Worm (Caenorhabditis elegans) whole organism, midembryonic: ENCODE data around the gene cec-3.

Source experiments
- T22C8.4 ChIP-seq: fragments of 200-800 bp; sonication (Bioruptor generic); IDR thresholded peaks from 2 replicates; pipeline ENCODE4 v1.3.6; 2022; ENCODE audit warnings: missing genetic modification characterization, missing compliant biosample characterization
- cog-1 ChIP-seq: sonication (generic microtip); optimal IDR thresholded peaks from 2 replicates; lab custom pipeline; 2016; ENCODE audit warnings: missing genetic modification characterization, missing compliant biosample characterization
- flt-1 ChIP-seq: fragments of 200-800 bp; sonication (Bioruptor generic); IDR thresholded peaks from 2 replicates; pipeline ENCODE4 v1.3.6; 2022; ENCODE audit warnings: missing genetic modification characterization, missing compliant biosample characterization
- klf-2 ChIP-seq: fragments of 200-800 bp; sonication (Bioruptor generic); conservative IDR thresholded peaks from 2 replicates; pipeline ENCODE4 v1.3.6; 2022; ENCODE audit warnings: missing genetic modification reagents, missing genetic modification characterization, missing compliant biosample characterization
- med-1 ChIP-seq: sonication (generic microtip); optimal IDR thresholded peaks from 2 replicates; lab custom pipeline; 2017; ENCODE audit warnings: missing genetic modification characterization, mild to moderate bottlenecking, missing compliant biosample characterization, antibody characterized with exemption, missing genetic modification reagents; ENCODE audit not compliant: insufficient read depth
- ref-1 ChIP-seq: fragments of 200-800 bp; sonication (Bioruptor generic); conservative IDR thresholded peaks from 2 replicates; pipeline ENCODE4 v1.3.6; 2022; ENCODE audit warnings: missing genetic modification reagents, missing genetic modification characterization, missing compliant biosample characterization
- tab-1 ChIP-seq: fragments of 200-800 bp; sonication (Bioruptor generic); IDR thresholded peaks from 2 replicates; pipeline ENCODE4 v1.3.6; 2022; ENCODE audit warnings: missing genetic modification characterization, missing compliant biosample characterization
- ztf-23 ChIP-seq: fragments of 200-800 bp; sonication (Bioruptor generic); IDR thresholded peaks from 2 replicates; pipeline ENCODE4 v1.3.6; 2022; ENCODE audit warnings: missing genetic modification reagents, missing genetic modification characterization, missing compliant biosample characterization
- ztf-29 ChIP-seq: fragments of 200-800 bp; sonication (Bioruptor generic); IDR thresholded peaks from 2 replicates; pipeline ENCODE4 v1.3.6; 2022; ENCODE audit warnings: missing genetic modification reagents, missing genetic modification characterization, missing compliant biosample characterization

The cec-3 gene

ce11 chrII:7832054-7832453, 25.3 kb downstream of the cec-3 start, which contains the start of gene T09A5.14:
Gene T09A5.14, plus strand, starts transcription at chrII:7832354.
- no peak for TF ChIP-seq med-1 (GFP tag; lab: Kevin White, UChicago)
- TF ChIP-seq ref-1, result no peak
- TF ChIP-seq klf-2 (GFP tag; lab: Robert Waterston, UW), result no peak
- TF ChIP-seq ztf-29 (GFP tag; lab: Robert Waterston, UW), result no peak
- TF ChIP-seq T22C8.4, result no peak
- TF ChIP-seq tab-1, result no peak
- no peak for TF ChIP-seq flt-1 (GFP tag; lab: Robert Waterston, UW)
- TF ChIP-seq ztf-23, result no peak
- TF ChIP-seq cog-1 (tag; lab: Kevin White, UChicago), result no peak

ce11 chrII:7829616-7830015, 27.8 kb downstream of the cec-3 start:
- TF ChIP-seq T22C8.4 (no peak), ref-1 (no peak), cog-1 (tag; lab: Kevin White, UChicago) (no peak), tab-1 (no peak), flt-1 (GFP tag; lab: Robert Waterston, UW) (no peak), med-1 (GFP tag; lab: Kevin White, UChicago) (no peak), ztf-23 (no peak), ztf-29 (GFP tag; lab: Robert Waterston, UW) (no peak), klf-2 (GFP tag; lab: Robert Waterston, UW) (no peak)

ce11 chrII:7827883-7828282, 29.5 kb downstream of the cec-3 start:
- TF ChIP-seq T22C8.4, result no peak
- no peak for TF ChIP-seq flt-1 (GFP tag; lab: Robert Waterston, UW)
- TF ChIP-seq cog-1 (tag; lab: Kevin White, UChicago), result no peak
- no peak for TF ChIP-seq med-1 (GFP tag; lab: Kevin White, UChicago)
- no peak for TF ChIP-seq ref-1
- TF ChIP-seq klf-2 (GFP tag; lab: Robert Waterston, UW), result no peak
- TF ChIP-seq ztf-23, result no peak

- no peak for TF ChIP-seq ztf-23
- no peak for TF ChIP-seq flt-1 (GFP tag; lab: Robert Waterston, UW)
- no peak for TF ChIP-seq ztf-29 (GFP tag; lab: Robert Waterston, UW)
- no peak for TF ChIP-seq tab-1
- no peak for TF ChIP-seq klf-2 (GFP tag; lab: Robert Waterston, UW)
- TF ChIP-seq med-1 (GFP tag; lab: Kevin White, UChicago), result no peak
Observed at ce11 chrII:7825107-7825506, 32.3 kb downstream of the cec-3 start, which contains the start of gene srw-62. Gene srw-62, plus strand, starts transcription at chrII:7825407.

ce11 chrII:7822454-7822853, 34.9 kb downstream of the cec-3 start, which contains the start of gene irld-47:
Gene irld-47, minus strand, starts transcription at chrII:7822554.
- TF ChIP-seq ztf-29 (GFP tag; lab: Robert Waterston, UW) (no peak), flt-1 (GFP tag; lab: Robert Waterston, UW) (no peak)

ce11 chrII:7819359-7819758, 38.0 kb downstream of the cec-3 start:
- TF ChIP-seq ref-1, result no peak
- TF ChIP-seq med-1 (GFP tag; lab: Kevin White, UChicago), result no peak
- TF ChIP-seq ztf-29 (GFP tag; lab: Robert Waterston, UW), result no peak
- no peak for TF ChIP-seq klf-2 (GFP tag; lab: Robert Waterston, UW)
- TF ChIP-seq flt-1 (GFP tag; lab: Robert Waterston, UW), result no peak
- TF ChIP-seq T22C8.4, result no peak
- TF ChIP-seq ztf-23, result no peak
- TF ChIP-seq cog-1 (tag; lab: Kevin White, UChicago), result no peak
- no peak for TF ChIP-seq tab-1

- TF ChIP-seq T22C8.4 (no peak), flt-1 (GFP tag; lab: Robert Waterston, UW) (no peak), med-1 (GFP tag; lab: Kevin White, UChicago) (no peak)
Observed at ce11 chrII:7817580-7817979, 39.8 kb downstream of the cec-3 start.

- no peak for TF ChIP-seq ztf-23
- TF ChIP-seq T22C8.4, result peak; percentile 37; the same call in 1 of the 2 replicates
Observed at ce11 chrII:7816163-7816776, 41.1 kb downstream of the cec-3 start, which contains the start of gene cki-2. Gene cki-2, plus strand, starts transcription at chrII:7816499.

- no peak for TF ChIP-seq med-1 (GFP tag; lab: Kevin White, UChicago)
- no peak for TF ChIP-seq flt-1 (GFP tag; lab: Robert Waterston, UW)
- no peak for TF ChIP-seq tab-1
- no peak for TF ChIP-seq T22C8.4
- no peak for TF ChIP-seq cog-1 (tag; lab: Kevin White, UChicago)
- no peak for TF ChIP-seq ref-1
- TF ChIP-seq ztf-29 (GFP tag; lab: Robert Waterston, UW), result no peak
- TF ChIP-seq klf-2 (GFP tag; lab: Robert Waterston, UW), result no peak
- no peak for TF ChIP-seq ztf-23
Observed at ce11 chrII:7815406-7815805, 42.0 kb downstream of the cec-3 start.

ce11 chrII:7814915-7815314, 42.5 kb downstream of the cec-3 start:
- no peak for TF ChIP-seq ztf-23
- TF ChIP-seq cog-1 (tag; lab: Kevin White, UChicago), result no peak
- TF ChIP-seq klf-2 (GFP tag; lab: Robert Waterston, UW), result no peak
- no peak for TF ChIP-seq ref-1
- TF ChIP-seq T22C8.4, result no peak
- no peak for TF ChIP-seq med-1 (GFP tag; lab: Kevin White, UChicago)
- no peak for TF ChIP-seq ztf-29 (GFP tag; lab: Robert Waterston, UW)
- no peak for TF ChIP-seq tab-1
- no peak for TF ChIP-seq flt-1 (GFP tag; lab: Robert Waterston, UW)

ce11 chrII:7814215-7814614, 43.2 kb downstream of the cec-3 start:
- TF ChIP-seq cog-1 (tag; lab: Kevin White, UChicago) (peak; percentile 57), tab-1 (0 out of 2 replicates have a peak, but pooled peaks have one; percentile 32), klf-2 (GFP tag; lab: Robert Waterston, UW) (no peak)
